Fruit fly (Drosophila melanogaster): ENCODE data around the gene SP555.

Gene SP555

DNA sequence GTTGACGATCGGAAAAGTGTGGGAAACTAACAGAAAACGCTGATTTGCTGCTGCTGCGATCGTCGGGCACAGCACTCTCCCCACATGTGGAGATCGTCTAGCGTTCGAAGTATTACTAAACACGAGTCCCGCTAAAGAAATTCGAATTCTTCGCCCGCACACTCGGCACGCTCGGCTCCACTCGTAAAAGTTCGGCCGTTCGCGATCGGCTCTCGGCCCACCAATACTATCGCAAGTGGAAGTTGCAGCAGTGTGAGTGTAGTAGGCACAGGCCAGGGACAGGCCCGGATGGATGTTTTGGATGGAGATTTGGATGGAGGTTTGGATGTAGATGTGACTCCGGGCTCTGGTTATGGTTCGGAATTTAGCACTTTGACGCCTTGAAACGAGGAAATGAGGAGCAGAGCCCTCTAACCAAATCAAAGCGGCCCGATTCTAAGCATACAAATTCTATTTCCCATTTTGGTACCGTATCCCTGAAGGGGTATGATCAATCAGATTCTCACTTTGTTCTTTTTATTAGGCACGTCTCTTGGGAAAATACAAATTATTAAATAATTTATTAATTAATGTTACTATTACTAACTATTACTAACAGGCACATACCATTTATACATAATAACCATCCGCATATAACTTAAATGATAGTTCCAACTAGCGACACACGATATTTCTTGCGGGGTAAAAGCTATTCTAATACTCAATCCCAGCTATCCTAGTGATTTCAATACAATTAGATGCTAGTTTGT, 10.0 kb upstream of the SP555 start:
- TF ChIP-seq CG8478 (optimal IDR thresholded peaks at IDR 0.05) (no peak), Dll (optimal IDR thresholded peaks at IDR 0.05) (no peak), usp (GFP tag; optimal IDR thresholded peaks at IDR 0.05) (no peak), psq (optimal IDR thresholded peaks at IDR 0.05) (no peak), pan (optimal IDR thresholded peaks at IDR 0.05) (no peak), EcR (GFP tag; optimal IDR thresholded peaks at IDR 0.05) (no peak)

DNA sequence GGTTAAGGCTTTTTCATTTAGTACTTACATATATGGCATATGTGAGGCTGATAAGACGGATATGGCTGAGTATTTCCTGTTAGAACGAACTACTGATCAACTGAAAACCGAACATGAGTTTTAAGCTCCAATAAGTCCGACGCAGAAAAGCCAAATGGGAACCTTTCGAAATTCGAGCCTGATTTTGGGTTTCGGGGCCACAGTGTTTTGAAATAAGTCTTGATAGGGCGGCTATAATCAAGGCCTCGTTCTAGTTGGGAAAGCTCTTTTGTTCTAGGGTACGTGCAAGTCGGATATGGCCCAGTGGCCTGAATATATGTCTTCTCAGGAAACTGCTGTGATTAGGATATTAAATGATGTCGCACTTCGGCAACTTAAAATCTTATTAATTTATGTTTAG, 9.4 kb upstream of the SP555 start, which contains the start of gene vkg:
Gene vkg (minus strand): TSS at position 101 of the 400 bp plus-strand sequence.
- no peak for TF ChIP-seq pan (optimal IDR thresholded peaks at IDR 0.05)
- no peak for TF ChIP-seq Dll (optimal IDR thresholded peaks at IDR 0.05)
- no peak for TF ChIP-seq EcR (GFP tag; optimal IDR thresholded peaks at IDR 0.05)
- TF ChIP-seq CG8478 (optimal IDR thresholded peaks at IDR 0.05) = no peak
- no peak for TF ChIP-seq usp (GFP tag; optimal IDR thresholded peaks at IDR 0.05)

DNA sequence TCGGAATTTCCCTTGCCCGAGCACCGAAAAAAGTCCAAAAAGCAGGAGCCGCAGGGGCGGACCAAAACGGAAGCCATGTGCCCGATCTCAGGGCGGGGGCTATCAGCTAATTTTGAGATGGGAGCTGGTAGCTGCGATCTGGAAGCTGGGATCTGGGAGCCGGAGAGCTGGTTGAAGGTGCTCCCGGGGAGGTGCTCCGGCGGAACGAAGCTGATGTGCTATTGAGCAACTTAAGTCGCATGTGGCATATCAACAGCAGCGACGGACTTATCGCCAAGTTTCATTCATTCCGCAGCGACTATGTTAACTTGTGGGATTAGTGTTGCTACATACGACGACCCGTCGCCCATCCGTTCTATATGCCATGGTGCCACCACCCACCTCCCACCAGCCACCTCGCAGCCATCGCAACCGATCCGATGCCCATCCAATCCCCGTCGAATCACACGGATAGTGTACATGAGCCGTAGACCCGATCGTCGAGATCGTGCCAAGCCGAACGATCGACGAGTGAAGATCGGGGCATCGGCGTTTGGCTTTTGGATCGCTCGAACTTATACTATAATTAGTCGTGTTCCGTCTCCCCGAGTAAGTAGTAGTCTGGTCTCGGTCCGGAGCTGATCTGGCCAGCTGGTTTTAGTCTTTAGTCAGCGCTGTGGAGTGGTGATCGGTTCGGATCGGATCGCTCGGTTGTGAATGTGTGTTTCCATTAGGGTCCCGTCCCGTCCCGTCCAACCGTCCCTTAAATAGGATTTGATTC, 8.3 kb upstream of the SP555 start, which contains the start of gene Col4a1:
Gene Col4a1 (plus strand): TSS at position 561 of the 760 bp plus-strand sequence.
- TF ChIP-seq pan (optimal IDR thresholded peaks at IDR 0.05) (no peak), CG8478 (optimal IDR thresholded peaks at IDR 0.05) (no peak), Dll (optimal IDR thresholded peaks at IDR 0.05) (no peak), EcR (GFP tag; optimal IDR thresholded peaks at IDR 0.05) (no peak), usp (GFP tag; optimal IDR thresholded peaks at IDR 0.05) (no peak), psq (optimal IDR thresholded peaks at IDR 0.05) (no peak)

DNA sequence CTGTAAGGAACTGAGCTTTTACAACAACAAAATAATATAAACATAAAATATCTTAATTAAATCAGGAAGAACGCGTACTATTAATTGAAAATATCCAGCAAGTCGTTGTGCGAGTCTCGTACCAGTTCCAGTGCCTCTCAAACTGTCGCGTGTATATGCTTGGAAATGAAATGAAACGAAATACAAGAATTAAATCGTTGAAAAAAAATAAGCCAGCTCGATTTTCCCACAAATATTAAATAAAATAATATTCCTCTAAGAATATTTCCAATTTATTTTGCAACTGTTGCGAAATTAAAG, 7.8 kb upstream of the SP555 start:
- TF ChIP-seq Dll (optimal IDR thresholded peaks at IDR 0.05) = no peak
- no peak for TF ChIP-seq CG8478 (optimal IDR thresholded peaks at IDR 0.05)
- no peak for TF ChIP-seq pan (optimal IDR thresholded peaks at IDR 0.05)
- TF ChIP-seq psq (optimal IDR thresholded peaks at IDR 0.05) = no peak

DNA sequence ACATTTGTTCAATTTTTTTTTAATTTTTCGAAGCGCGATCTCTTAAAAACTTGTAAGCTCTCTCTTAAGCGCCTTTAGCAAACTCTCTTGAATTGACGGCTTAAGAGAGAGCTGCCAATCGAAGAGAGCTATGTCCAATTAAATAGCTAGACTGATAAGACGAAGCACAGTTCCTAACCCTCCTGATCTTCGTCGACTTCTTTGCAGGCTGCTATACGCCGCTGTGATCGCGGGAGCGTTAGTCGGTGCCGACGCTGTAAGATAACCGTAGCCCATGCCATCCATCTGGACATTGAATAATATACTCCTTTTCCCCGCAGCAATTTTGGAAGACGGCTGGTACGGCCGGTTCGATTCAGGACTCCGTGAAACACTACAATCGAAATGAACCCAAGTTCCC, 7.0 kb upstream of the SP555 start:
- TF ChIP-seq pan (optimal IDR thresholded peaks at IDR 0.05) = no peak
- no peak for TF ChIP-seq CG8478 (optimal IDR thresholded peaks at IDR 0.05)
- no peak for TF ChIP-seq EcR (GFP tag; optimal IDR thresholded peaks at IDR 0.05)
- TF ChIP-seq psq (optimal IDR thresholded peaks at IDR 0.05) = no peak
- TF ChIP-seq usp (GFP tag; optimal IDR thresholded peaks at IDR 0.05) = no peak
- TF ChIP-seq Dll (optimal IDR thresholded peaks at IDR 0.05) = no peak

DNA sequence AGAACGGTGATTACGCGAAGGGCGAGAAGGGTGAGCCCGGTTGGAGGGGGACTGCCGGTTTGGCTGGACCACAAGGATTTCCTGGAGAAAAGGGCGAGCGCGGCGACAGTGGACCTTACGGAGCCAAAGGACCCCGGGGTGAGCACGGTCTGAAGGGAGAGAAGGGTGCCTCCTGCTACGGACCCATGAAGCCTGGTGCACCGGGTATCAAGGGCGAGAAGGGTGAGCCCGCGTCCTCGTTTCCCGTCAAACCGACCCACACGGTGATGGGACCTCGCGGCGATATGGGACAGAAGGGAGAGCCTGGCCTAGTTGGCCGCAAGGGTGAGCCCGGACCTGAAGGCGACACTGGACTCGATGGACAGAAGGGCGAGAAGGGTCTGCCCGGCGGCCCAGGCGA, 6.1 kb upstream of the SP555 start:
- TF ChIP-seq usp (GFP tag; optimal IDR thresholded peaks at IDR 0.05) (no peak), Dll (optimal IDR thresholded peaks at IDR 0.05) (no peak), psq (optimal IDR thresholded peaks at IDR 0.05) (no peak), EcR (GFP tag; optimal IDR thresholded peaks at IDR 0.05) (no peak), pan (optimal IDR thresholded peaks at IDR 0.05) (no peak), CG8478 (optimal IDR thresholded peaks at IDR 0.05) (no peak)

DNA sequence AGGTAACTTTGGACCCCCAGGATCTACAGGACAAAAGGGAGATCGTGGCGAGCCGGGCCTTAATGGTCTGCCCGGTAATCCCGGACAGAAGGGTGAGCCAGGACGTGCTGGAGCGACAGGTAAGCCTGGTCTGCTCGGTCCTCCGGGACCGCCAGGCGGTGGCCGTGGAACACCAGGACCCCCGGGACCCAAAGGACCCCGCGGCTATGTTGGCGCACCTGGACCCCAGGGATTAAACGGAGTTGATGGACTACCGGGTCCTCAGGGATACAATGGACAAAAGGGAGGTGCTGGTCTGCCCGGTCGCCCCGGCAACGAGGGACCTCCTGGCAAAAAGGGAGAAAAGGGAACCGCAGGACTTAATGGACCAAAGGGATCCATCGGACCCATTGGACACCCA, 5.6 kb upstream of the SP555 start:
- TF ChIP-seq pan (optimal IDR thresholded peaks at IDR 0.05) (no peak), CG8478 (optimal IDR thresholded peaks at IDR 0.05) (no peak), psq (optimal IDR thresholded peaks at IDR 0.05) (no peak), EcR (GFP tag; optimal IDR thresholded peaks at IDR 0.05) (no peak), Dll (optimal IDR thresholded peaks at IDR 0.05) (no peak), usp (GFP tag; optimal IDR thresholded peaks at IDR 0.05) (no peak)

DNA sequence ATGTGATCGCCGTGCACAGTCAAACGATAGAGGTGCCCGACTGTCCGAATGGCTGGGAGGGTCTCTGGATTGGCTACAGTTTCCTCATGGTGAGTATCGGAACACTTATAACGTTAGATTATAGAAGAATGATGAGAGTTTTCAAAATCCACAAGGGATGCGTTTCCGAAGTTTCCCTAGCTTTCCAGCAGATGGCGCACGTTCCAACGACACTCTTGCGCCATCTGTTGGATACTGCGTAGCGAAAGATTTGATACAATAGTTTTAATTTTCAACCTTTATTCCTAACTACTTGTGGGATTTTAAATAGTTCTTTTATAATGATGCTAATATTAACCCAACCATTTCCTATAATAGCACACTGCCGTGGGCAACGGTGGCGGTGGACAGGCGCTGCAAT, 1.4 kb upstream of the SP555 start:
- TF ChIP-seq usp (GFP tag; optimal IDR thresholded peaks at IDR 0.05) (no peak), CG8478 (optimal IDR thresholded peaks at IDR 0.05) (no peak), pan (optimal IDR thresholded peaks at IDR 0.05) (no peak), psq (optimal IDR thresholded peaks at IDR 0.05) (no peak), Dll (optimal IDR thresholded peaks at IDR 0.05) (no peak), EcR (GFP tag; optimal IDR thresholded peaks at IDR 0.05) (no peak)

DNA sequence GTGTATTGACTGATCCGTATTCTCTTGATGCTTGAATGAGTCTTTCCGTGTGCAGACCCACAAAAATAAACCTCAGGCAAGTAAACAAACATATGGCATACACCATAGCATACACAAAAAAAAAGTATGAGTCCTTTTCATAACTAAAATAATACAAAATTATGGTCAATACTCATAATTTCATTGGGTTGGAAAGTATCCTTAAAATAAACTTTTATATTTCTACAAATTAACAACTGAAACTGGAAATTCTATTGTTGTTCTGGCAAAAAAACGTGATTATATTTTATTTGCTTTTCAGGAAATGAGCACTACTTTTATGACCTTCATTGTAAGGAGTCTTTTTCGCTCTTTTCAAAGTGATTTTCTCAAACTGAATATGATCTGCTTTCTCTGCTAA, 4.6 kb downstream of the SP555 start:
- TF ChIP-seq psq (optimal IDR thresholded peaks at IDR 0.05) (no peak), pan (optimal IDR thresholded peaks at IDR 0.05) (no peak), Dll (optimal IDR thresholded peaks at IDR 0.05) (no peak), EcR (GFP tag; optimal IDR thresholded peaks at IDR 0.05) (no peak), CG8478 (optimal IDR thresholded peaks at IDR 0.05) (no peak), usp (GFP tag; optimal IDR thresholded peaks at IDR 0.05) (no peak)

DNA sequence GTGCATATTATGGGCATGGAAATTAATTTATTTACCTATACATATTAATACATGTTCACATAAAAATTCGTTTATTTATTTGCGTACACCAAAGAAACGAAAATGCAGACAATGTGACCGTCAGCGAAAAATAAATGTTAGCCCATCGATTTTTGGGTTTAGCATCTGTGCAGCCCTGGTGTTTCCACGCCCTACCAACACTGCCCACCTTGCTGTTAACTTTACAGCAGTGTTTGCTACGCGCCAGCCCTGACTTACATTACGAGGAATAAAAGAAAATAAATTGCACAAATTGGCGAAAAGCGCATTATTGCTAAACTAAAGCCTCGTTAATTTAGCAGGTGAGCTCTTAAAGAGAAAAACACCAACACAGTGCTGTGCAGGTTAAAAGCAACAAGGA, 5.5 kb downstream of the SP555 start, which contains the start of the genes CG33995, CG44000 and CG44001:
Gene CG33995 (plus strand): TSS at position 228 of the 400 bp plus-strand sequence.
Gene CG44000 (plus strand): TSS at position 228 of the 400 bp plus-strand sequence.
Gene CG44001 (plus strand): TSS at position 228 of the 400 bp plus-strand sequence.
- no peak for TF ChIP-seq usp (GFP tag; optimal IDR thresholded peaks at IDR 0.05)
- TF ChIP-seq Dll (optimal IDR thresholded peaks at IDR 0.05) = no peak
- TF ChIP-seq CG8478 (optimal IDR thresholded peaks at IDR 0.05) = no peak
- TF ChIP-seq pan (optimal IDR thresholded peaks at IDR 0.05) = no peak
- TF ChIP-seq psq (optimal IDR thresholded peaks at IDR 0.05) = no peak
- no peak for TF ChIP-seq EcR (GFP tag; optimal IDR thresholded peaks at IDR 0.05)

DNA sequence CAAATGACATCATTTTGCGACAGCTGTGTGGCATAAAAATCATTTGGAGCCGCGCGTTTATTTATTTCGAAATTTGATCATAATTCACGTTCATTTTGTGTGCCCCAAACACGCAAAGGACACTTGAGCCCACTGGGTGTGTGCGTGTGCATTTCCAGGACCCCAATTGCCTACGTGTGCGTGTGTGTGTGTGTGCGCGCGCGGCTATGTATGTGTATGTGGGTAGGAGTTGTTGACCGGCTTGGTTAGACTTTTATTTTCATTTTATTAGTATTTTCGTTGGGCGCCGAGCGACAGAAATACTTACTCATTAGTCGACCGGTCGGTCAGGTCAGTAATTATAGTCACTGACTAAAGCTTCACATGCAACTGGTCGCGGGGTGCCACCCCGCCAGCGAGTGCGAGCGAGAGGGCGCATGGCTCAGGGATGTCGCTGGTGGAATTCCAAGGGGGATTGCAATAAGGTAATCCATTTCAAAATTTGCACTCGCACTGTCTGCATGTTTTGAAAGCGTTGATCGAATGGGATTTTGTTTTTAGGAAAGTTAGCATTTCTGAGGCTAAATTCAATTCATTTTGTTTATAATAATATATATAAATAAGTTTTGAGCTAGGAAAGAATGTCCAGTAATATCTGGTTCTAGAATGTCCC, 6.1 kb downstream of the SP555 start:
- no peak for TF ChIP-seq usp (GFP tag; optimal IDR thresholded peaks at IDR 0.05)
- TF ChIP-seq pan (optimal IDR thresholded peaks at IDR 0.05) = no peak
- no peak for TF ChIP-seq Dll (optimal IDR thresholded peaks at IDR 0.05)
- TF ChIP-seq CG8478 (optimal IDR thresholded peaks at IDR 0.05) = no peak
- no peak for TF ChIP-seq psq (optimal IDR thresholded peaks at IDR 0.05)
- TF ChIP-seq EcR (GFP tag; optimal IDR thresholded peaks at IDR 0.05) = no peak

All from whole organism.